Worm (Caenorhabditis elegans) whole organism, dauer: ENCODE data around the gene del-8.

ENCODE experiments used
- unc-62 ChIP-seq: sonication (generic microtip); optimal IDR thresholded peaks from 2 replicates; lab custom pipeline; 2017; ENCODE audit warnings: missing biosample characterization, missing genetic modification reagents, missing genetic modification characterization

The del-8 gene

DNA sequence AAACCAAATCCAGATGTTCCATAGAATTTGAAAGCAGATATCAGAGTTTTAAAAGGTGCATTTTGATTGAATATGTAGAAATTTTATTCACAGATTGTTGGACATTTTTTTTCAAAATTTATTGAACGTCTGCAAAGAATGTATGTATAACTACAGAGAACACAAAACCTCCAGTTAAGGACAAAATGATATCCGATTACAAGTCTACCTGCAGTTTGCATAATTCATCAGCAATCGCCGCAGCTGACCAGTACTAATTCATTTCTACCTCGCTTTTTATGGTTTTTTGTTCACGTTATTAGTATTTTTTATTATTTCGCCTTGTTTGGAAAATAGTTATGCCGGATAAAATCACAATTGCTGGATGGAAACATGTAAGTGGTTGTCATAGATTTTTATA lies at the start of gene del-8:
TSS of gene del-8 (plus strand) at position 301 of the 400 bp plus-strand sequence.
- no peak for TF ChIP-seq unc-62 (GFP tag; lab: Kevin White, UChicago)

DNA sequence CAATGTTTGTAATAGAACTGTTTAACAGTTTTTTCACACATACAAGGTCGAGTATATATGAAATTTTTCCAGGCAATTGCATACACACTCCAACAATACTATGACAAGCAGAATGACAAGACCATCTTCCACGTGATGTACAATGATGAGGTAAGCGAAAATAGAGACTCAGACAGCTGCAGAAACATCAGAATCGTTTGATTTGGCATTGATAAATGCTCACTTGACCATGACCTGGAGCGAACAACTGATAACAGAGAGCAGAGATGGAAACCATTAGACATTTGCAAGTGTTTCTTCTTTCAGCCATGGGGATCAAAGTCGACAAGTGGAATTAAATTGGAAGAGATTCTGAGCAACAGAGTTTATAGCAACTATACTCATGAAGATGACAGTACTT lies 48.8 kb upstream of the del-8 start:
- no peak for TF ChIP-seq unc-62 (GFP tag; lab: Kevin White, UChicago)

DNA sequence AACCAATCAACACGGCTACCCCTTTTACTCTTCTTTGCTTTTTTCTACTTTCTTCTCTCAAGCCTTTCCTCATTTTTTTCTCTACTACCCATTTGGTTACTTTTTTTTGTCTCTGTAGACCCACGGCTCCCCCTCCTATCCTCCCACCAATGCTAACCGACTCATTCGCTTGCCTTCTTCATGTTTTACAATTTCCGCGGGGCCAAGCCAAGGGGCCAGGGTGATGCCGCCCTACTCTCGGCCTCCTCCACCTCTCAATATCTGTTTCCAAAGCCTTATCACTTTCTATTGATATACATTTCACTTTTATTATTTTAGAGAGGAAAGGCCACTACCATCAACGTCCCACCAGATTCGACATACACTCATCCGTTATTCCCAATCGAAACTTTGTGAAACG lies 45.9 kb upstream of the del-8 start, which contains the start of gene F49E2.5:
TSS of gene F49E2.5 (plus strand) at position 301 of the 400 bp plus-strand sequence.
- no peak for TF ChIP-seq unc-62 (GFP tag; lab: Kevin White, UChicago)

DNA sequence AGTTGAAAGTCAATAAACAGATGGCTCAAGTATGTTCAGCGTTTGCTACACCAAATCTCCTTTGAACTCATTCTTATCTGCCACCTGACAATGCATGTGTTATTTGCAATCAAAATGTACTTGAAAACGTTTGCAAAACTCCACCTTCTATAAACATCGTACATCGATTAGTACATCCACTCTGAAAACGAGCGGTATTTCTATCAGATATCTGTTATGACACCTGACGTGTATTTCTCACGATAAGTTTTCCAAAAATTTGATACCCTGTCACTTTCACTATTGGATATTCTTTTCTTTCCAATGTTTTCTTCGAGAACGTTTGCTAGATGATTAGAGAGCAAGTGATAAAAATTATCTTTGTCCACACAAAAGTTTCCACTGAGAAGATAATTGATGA lies 44.8 kb upstream of the del-8 start:
- TF ChIP-seq unc-62 (GFP tag; lab: Kevin White, UChicago): no peak

DNA sequence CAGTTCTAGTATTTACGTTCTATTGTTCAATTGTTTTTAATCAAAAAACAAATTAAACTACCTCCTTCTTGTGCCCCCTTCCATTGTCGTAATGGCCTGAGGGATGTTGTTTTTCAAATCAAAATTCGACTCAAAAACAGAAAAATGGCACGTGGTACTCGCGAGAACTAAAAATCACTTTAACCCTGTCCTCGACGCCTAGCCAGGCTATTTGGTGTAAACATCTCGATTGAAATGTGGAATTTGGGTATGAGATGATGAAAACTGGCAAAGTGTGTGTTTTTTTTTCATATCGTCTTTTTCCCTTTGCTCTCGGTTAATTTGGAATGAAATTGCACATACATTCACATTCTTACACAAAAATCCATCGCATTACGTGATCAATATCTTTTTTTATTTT lies 42.6 kb upstream of the del-8 start:
- TF ChIP-seq unc-62 (GFP tag; lab: Kevin White, UChicago): no peak

DNA sequence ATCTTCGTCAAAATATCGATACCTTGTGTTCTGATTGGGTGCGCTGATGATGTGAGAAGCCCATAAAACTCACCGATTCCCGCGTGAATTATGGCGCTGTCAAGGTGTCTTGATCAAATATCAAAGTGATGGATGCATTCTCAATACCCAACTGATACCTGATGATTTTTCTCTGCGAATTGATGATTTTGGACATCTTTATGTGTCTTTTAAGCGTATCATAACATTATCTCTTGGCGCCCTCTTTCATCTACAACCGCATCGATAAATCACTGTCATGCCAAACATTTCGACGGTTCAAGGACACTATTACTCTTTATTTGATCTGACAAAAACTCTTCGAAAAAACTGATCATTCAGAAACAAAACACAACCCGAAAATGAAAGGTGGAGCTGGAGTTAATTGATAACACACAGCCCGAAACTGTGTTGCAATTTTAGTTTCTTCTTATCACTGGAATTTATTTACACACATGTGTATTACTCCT lies 41.9 kb upstream of the del-8 start:
- peak; percentile 8 for TF ChIP-seq unc-62 (GFP tag; lab: Kevin White, UChicago)

DNA sequence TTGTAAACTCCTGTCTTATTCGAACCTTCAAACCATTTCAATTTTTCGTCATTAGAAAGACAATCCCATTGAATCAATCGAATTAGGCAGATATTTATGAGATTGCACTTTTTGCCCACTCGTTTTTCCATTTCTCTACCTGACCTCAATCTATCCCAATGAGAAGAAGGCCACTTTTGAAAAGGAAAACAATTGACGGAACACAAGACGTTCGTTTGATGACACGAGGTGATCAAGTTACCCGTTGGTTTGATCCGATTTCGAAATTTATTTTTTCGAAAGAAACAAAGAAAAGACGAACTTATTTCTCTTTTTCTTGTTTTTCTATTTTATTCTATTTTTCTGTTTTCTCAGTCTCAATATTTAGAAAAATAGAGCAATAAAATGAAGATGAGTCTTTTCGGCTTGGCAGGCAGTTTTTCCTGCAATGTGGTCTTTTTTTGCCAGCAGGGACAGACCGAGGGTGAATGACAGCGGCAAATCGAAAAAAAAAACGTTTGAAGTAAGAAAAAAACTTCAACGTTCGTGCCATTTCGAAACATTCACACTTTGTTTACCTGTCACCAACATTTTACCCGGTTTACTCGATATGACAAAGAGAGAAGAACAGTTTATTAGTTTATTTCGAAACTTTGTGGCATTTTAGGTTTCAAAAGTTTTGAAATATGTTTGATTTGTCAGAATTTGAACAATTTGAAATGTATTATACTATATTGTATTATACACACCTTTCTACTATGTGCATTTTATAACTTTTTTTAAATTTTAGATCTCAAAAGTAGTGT lies 41.0 kb upstream of the del-8 start:
- no peak for TF ChIP-seq unc-62 (GFP tag; lab: Kevin White, UChicago)

DNA sequence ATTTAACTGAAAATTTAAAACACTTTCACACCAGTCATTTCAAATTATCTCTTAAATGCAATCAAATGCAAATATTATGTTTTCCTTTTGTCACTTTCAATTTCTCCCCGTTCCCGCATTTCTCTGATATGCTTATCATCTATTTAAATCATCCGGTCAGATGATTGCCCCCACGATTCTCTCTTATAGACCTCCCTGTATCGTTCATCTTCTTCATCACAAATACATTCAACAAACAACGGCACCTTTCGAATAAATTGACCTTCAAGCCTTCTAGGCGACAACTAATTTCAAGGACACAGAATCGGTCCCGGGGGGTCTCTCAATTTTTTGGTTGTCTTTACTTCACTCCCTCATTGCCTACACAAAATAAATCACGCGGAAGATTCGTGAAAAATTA lies 40.3 kb upstream of the del-8 start:
- no peak for TF ChIP-seq unc-62 (GFP tag; lab: Kevin White, UChicago)

DNA sequence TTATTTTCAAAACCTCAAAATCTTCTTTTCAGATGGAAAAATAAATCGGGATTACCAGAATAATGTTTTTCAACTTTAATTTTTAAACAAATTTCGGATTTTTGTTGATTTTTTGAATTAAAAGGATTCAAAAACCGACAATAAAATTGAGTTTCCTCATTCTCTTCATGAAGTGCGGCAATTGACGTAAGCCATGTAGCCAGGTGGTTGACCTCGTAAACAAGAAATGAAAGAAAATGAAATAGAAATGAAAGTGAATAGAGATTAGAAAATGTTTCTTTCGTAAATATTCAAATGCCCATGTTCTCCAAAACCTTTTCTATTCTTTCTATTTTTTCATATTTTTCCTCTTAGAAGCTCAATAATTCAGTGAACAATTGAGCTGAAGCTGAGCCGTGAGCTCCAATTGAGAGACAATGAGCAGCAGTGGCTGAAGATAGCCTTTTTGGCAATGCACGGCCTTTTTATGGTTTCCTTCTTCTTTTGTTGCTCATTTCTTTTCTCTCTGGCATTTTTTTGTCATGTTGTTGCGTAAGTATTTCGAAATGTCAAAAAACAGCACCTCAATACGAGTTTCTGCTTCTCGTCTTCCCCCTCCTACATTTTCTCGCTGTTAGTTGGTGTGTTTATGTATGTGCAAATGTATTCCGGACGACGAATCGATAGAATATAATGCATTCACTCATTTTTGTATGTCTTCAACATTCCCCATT lies 39.4 kb upstream of the del-8 start:
- TF ChIP-seq unc-62 (GFP tag; lab: Kevin White, UChicago): no peak

DNA sequence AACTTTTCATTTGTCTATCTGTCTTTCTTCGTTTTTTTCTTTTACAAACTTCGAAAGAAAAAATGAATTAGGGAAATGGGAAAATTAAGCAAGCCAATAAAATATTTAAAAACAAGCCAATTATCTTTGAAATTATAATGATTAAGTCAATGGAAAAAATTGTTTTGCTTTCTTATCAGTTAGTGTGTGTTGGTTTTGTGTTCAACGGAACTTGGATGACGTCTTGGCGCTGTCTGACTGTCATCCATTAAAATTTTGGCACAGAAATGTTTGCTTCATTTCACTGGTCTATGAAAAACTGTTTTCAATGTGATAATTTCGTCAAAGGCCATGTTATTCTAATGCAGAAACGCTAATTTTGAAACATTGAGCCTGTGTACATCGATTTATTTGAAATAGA lies 38.7 kb upstream of the del-8 start:
- TF ChIP-seq unc-62 (GFP tag; lab: Kevin White, UChicago): no peak

DNA sequence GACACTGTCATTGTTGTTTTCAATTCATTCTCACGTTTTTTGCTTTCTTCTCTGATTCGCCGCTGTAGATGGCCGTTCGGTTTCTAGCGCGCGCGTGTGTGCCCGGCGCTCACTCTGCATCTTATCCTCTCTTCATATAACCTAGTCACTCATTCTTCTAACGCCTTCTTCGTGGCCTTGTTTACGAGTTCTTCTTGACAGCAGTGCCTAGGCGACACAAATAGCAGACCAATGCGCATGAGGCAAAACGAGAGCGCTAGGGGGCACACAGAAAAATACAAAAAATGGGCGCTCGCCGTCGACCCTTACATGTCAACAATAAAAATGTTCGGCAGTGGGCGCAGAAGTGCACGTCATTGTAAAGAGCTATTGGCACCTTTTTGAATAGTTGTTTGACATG lies 38.1 kb upstream of the del-8 start:
- no peak for TF ChIP-seq unc-62 (GFP tag; lab: Kevin White, UChicago)

DNA sequence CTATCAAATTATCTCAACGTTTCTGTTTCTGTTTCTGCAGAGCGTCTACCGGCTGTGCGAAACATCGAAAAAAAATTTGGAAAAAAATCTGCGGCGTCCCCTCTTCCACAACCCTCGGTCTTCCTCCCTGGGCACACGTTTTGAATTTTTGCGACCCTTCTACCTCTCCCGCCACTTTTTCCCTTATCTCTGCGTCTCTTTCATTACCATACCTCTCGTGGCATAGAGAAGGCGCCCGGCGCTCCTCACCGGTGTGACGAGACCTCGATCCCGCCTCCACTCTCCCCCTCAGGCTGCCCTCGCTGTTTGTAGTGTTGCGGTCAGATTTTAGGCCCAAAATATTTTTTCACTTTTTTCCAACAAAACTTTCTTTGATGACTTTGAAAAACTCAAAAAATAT lies 36.8 kb upstream of the del-8 start:
- no peak for TF ChIP-seq unc-62 (GFP tag; lab: Kevin White, UChicago)

DNA sequence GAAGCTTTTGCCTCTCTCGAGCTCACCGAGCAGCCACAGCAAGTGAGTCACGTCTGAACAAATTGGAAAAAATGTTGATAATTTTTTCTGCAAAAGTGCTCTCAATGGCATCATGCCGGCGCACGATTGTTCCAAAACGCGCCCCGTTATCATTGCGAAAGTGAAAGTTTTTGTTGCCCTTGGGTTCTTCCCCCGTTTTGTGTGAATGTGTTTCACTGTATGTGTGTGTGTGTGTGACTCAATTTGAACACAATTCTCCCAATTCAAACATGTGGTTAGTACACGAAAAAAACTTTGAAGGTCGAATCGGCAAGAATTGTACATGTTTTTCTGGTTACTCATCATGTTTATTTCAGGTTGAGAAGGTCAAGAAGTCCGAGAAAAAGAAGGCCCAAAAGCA lies 36.1 kb upstream of the del-8 start:
- TF ChIP-seq unc-62 (GFP tag; lab: Kevin White, UChicago): no peak

DNA sequence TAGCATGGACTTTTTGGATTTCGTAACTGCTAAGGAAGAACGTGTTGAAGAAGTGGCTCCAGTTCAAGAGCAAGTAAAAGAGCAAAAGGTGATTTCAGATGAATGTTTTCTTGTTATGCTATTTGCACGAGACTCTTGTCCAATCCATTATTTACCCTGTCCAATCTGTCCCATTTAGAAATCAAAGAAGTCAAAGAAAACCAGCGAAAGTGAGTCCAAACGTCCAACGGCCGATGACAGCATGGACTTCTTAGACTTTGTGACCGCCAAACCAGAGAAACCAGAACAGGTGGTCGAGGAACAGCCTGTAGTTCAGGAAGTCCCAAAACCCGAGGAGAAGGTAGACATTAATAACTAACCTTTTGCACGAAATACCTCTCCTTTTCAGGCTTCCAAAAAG lies 34.0 kb upstream of the del-8 start:
- TF ChIP-seq unc-62 (GFP tag; lab: Kevin White, UChicago): no peak

DNA sequence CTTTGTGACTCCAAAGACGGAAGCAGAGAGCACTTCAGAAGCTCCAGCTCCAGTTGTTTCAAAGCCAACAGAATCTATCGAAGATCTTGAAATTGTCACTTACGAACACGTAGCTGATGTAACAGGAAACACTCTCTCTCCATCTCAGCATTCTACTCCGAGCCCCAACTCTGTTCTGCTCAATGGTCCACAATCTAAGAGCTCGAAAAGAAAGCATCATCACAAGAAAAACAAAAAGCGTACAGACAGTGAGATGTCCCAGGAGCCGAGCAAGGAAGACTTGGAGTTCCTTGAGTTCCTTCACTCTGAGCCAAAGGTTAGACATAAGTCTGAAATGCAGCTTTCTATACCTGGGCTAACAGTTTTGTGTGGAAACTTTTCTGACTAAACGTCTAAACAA lies 33.2 kb upstream of the del-8 start:
- no peak for TF ChIP-seq unc-62 (GFP tag; lab: Kevin White, UChicago)

DNA sequence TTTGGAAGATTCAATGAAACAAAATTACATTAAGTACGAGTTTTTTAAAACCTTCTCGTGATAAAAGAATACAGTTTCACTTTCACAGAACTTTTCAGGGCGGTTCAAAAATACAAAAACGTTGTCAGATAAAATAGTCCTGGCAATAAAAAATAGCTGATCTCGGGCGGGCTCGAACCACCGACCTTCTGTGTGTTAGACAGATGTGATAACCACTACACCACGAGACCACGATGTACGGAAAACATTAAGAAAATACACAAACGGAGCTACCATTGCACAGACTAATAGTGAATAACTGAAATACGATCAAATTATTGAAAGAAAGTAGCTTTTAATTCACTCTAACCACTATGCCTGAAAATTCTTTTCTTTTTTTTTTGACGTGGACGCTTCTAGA lies 28.3 kb upstream of the del-8 start:
- no peak for TF ChIP-seq unc-62 (GFP tag; lab: Kevin White, UChicago)

DNA sequence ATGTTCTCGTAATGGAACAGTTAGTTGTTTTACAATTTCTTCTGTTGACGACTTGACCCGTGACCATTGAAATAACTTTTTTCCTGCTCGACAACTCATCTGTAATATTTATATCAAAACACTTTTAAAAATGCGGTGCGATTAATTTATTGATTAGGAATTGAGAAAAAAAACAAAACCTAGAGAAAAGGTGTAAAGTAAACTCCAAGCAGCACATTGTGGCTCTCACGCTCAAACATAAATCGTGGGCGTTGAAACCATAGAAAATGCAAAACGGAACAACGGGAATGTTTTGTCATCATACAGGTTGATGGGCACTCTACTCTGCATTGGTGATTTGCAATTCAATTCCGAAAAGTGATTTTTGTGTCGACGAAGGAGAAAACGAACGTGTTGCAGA lies 23.3 kb upstream of the del-8 start, which contains the start of gene moc-5:
TSS of gene moc-5 (minus strand) at position 101 of the 400 bp plus-strand sequence.
- TF ChIP-seq unc-62 (GFP tag; lab: Kevin White, UChicago): no peak
